Fruit fly (Drosophila melanogaster): Measurements from ENCODE around the gene sip2.

sip2 gene

dm6 chr2L:7004304-7004703 is 40.4 kb upstream of the sip2 start (continued):
- TF ChIP-seq gro (GFP tag; optimal IDR thresholded peaks at IDR 0.05) (no peak), CG3995 (GFP tag; optimal IDR thresholded peaks at IDR 0.05) (no peak), ranshi (GFP tag; IDR thresholded peaks at IDR 0.05) (no peak), CG2875 (GFP tag; optimal IDR thresholded peaks at IDR 0.05) (no peak), trem (tag; optimal IDR thresholded peaks at IDR 0.05) (no peak), Abd-B (GFP tag; optimal IDR thresholded peaks at IDR 0.05) (no peak), Gsc (GFP tag; IDR thresholded peaks at IDR 0.05) (no peak), esg (GFP tag; conservative IDR thresholded peaks at IDR 0.05) (no peak), CG7745 (tag; optimal IDR thresholded peaks at IDR 0.05) (no peak), slou (GFP tag; optimal IDR thresholded peaks at IDR 0.05) (no peak), HHEX (GFP tag; optimal IDR thresholded peaks at IDR 0.05) (no peak), CG13624 (GFP tag; optimal IDR thresholded peaks at IDR 0.05) (no peak), Bteb2 (GFP tag; optimal IDR thresholded peaks at IDR 0.05) (no peak), Atf3 (GFP tag; optimal IDR thresholded peaks at IDR 0.05) (no peak), HLH54F (GFP tag; optimal IDR thresholded peaks at IDR 0.05) (no peak), kni (GFP tag; optimal IDR thresholded peaks at IDR 0.05) (no peak), chinmo (GFP tag; IDR thresholded peaks at IDR 0.05; ENCODE audit: partially characterized antibody) (0 out of 4 replicates have a peak, but pooled peaks have one; percentile 60), Poxn (GFP tag; IDR thresholded peaks at IDR 0.05) (no peak), cato (GFP tag; optimal IDR thresholded peaks at IDR 0.05; ENCODE audit: borderline replicate concordance) (no peak), lbe (GFP tag; optimal IDR thresholded peaks at IDR 0.05) (no peak), CG10431 (GFP tag; optimal IDR thresholded peaks at IDR 0.05) (no peak), sqz (GFP tag; optimal IDR thresholded peaks at IDR 0.05) (peak; percentile 20), CG15073 (GFP tag; optimal IDR thresholded peaks at IDR 0.05) (no peak), CG12769 (tag; optimal IDR thresholded peaks at IDR 0.05) (peak; percentile 54), chif (GFP tag; optimal IDR thresholded peaks at IDR 0.05) (no peak), gfzf (GFP tag; optimal IDR thresholded peaks at IDR 0.05) (no peak), CG1647 (GFP tag; optimal IDR thresholded peaks at IDR 0.05) (no peak), CG13296 (GFP tag; optimal IDR thresholded peaks at IDR 0.05) (no peak), Myb (GFP tag; optimal IDR thresholded peaks at IDR 0.05) (no peak), scrt (GFP tag; optimal IDR thresholded peaks at IDR 0.05) (no peak), lab (GFP tag; optimal IDR thresholded peaks at IDR 0.05) (no peak), zen (tag; optimal IDR thresholded peaks at IDR 0.05) (no peak), ATbp (GFP tag; optimal IDR thresholded peaks at IDR 0.05) (no peak), CG18476 (GFP tag; optimal IDR thresholded peaks at IDR 0.05) (no peak), abd-A (tag; optimal IDR thresholded peaks at IDR 0.05) (peak; percentile 48), Mrtf (GFP tag; IDR thresholded peaks at IDR 0.05) (no peak), salm (tag; optimal IDR thresholded peaks at IDR 0.05) (no peak), sd (tag; optimal IDR thresholded peaks at IDR 0.05) (peak; percentile 56), CG13775 (GFP tag; optimal IDR thresholded peaks at IDR 0.05) (no peak), HmgD (GFP tag; optimal IDR thresholded peaks at IDR 0.05) (no peak), Sry-β (GFP tag; optimal IDR thresholded peaks at IDR 0.05) (no peak), ftz-f1 (GFP tag; optimal IDR thresholded peaks at IDR 0.05) (no peak), CG3281 (GFP tag; optimal IDR thresholded peaks at IDR 0.05) (no peak), CG10321 (GFP tag; IDR thresholded peaks at IDR 0.05) (no peak), tap (tag; optimal IDR thresholded peaks at IDR 0.05) (no peak), mld (GFP tag; IDR thresholded peaks at IDR 0.05; ENCODE audit: partially characterized antibody) (no peak), CG14050 (GFP tag; IDR thresholded peaks at IDR 0.05) (no peak), Neu2 (GFP tag; optimal IDR thresholded peaks at IDR 0.05; ENCODE audit: borderline replicate concordance) (no peak), CG13894 (tag; optimal IDR thresholded peaks at IDR 0.05) (no peak), HLHmδ (GFP tag; optimal IDR thresholded peaks at IDR 0.05) (no peak), CG6689 (GFP tag; IDR thresholded peaks at IDR 0.05) (no peak)

Data from whole organism, embryonic.